Worm (Caenorhabditis elegans): ENCODE results near the gene C26E6.12.

C26E6.12 gene

DNA sequence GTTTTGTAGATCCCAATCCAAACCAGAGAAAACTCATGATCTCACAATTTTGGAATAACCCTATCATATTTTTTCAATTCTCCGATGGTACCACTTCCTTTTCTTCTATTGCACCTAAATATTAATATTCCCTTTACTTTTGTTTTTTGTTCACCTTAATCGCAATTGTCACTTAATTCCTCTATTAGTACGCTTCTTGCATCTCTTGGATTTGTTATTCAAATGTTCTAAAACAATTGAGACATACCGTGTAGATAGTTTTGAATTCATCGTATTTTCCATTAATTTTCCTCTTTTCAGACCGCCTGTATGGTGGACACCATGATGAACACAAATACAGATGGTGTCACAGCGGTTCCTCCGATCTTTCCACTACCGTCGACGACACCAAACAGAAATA lies 19.8 kb upstream of the C26E6.12 start, which contains the start of gene flh-2:
flh-2 (plus strand) TSS at position 301 of the 400 bp plus-strand sequence.
- TF ChIP-seq sptf-1 (tag; optimal IDR thresholded peaks at IDR 0.05), result no peak
- TF ChIP-seq F16B12.6 (tag; optimal IDR thresholded peaks at IDR 0.05), result no peak
- TF ChIP-seq nhr-90 (tag; optimal IDR thresholded peaks at IDR 0.05; ENCODE audit: poor library complexity), result no peak
- TF ChIP-seq ztf-11 (tag; optimal IDR thresholded peaks at IDR 0.05), result no peak
- no peak for TF ChIP-seq zip-4 (GFP tag; optimal IDR thresholded peaks at IDR 0.05)
- TF ChIP-seq nhr-20 (tag; optimal IDR thresholded peaks at IDR 0.05), result no peak
- TF ChIP-seq dpl-1 (GFP tag; optimal IDR thresholded peaks at IDR 0.05), result no peak
- no peak for TF ChIP-seq mdl-1 (tag; optimal IDR thresholded peaks at IDR 0.05)
- TF ChIP-seq lin-35 (GFP tag; optimal IDR thresholded peaks at IDR 0.05), result no peak
- TF ChIP-seq ces-1 (GFP tag; optimal IDR thresholded peaks at IDR 0.05), result no peak
- TF ChIP-seq ceh-88 (GFP tag; IDR thresholded peaks at IDR 0.05), result no peak
- TF ChIP-seq rnt-1 (tag; optimal IDR thresholded peaks at IDR 0.05), result no peak
- TF ChIP-seq unc-30 (tag; optimal IDR thresholded peaks at IDR 0.05), result no peak
- no peak for TF ChIP-seq egl-13 (tag; optimal IDR thresholded peaks at IDR 0.05)
- TF ChIP-seq ets-5 (GFP tag; IDR thresholded peaks at IDR 0.05), result no peak
- no peak for TF ChIP-seq efl-1 (optimal IDR thresholded peaks at IDR 0.05)
- no peak for TF ChIP-seq efl-1 (GFP tag; optimal IDR thresholded peaks at IDR 0.05 in 1 of 2)
- TF ChIP-seq elt-2 (tag; optimal IDR thresholded peaks at IDR 0.05), result no peak
- TF ChIP-seq lin-14 (GFP tag; optimal IDR thresholded peaks at IDR 0.05), result no peak

DNA sequence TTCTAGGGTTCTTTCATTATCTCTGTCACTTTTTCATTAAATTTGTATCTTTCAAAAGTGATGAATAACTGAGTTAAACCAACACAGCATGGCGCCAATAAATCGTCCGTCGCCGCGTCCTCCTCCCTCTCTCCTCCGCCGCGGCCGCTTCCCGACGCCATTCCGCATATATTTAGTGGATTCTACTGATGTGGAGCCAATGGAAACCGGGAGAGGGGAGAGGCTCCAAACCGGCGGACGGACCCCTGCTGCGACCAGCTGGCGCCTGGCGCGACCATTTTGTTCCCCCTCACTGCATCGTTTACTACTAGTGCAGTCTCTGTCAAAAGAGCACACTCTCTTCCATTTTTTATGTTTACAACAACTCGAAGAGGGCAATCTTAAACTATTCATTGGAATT lies 19.2 kb upstream of the C26E6.12 start:
- TF ChIP-seq unc-62 (GFP tag; optimal IDR thresholded peaks at IDR 0.05), result no peak
- TF ChIP-seq ztf-11 (tag; optimal IDR thresholded peaks at IDR 0.05), result no peak
- TF ChIP-seq unc-30 (tag; optimal IDR thresholded peaks at IDR 0.05), result no peak
- no peak for TF ChIP-seq zag-1 (tag; optimal IDR thresholded peaks at IDR 0.05)
- no peak for TF ChIP-seq sup-37 (GFP tag; optimal IDR thresholded peaks at IDR 0.05)
- TF ChIP-seq ets-5 (GFP tag; IDR thresholded peaks at IDR 0.05), result no peak
- TF ChIP-seq lin-15B (tag; optimal IDR thresholded peaks at IDR 0.05), result no peak
- no peak for TF ChIP-seq blmp-1 (tag; optimal IDR thresholded peaks at IDR 0.05)
- no peak for TF ChIP-seq vab-15 (tag; optimal IDR thresholded peaks at IDR 0.05)

DNA sequence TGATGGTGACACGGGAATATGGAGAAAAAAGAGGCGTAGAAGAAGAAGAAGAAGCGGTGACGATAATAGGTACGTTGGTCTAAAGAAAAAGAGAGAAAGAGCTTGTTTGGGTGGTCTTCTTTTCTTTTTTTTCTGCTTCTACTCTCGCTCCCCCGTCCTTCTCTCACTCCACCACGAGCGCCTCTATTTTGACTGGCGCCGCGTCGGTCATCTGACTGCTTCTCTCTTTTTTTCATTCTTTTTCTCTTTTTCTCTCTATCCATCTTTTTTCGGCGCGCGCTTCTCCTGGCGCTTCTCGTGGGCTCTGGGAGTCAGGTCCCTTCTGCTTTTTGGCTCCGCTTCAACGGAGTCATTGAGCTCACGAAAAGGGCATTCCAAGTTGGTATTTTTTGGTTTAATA lies 18.3 kb upstream of the C26E6.12 start:
- TF ChIP-seq lin-39 (tag; optimal IDR thresholded peaks at IDR 0.05) (no peak), ceh-63 (GFP tag; optimal IDR thresholded peaks at IDR 0.05) (no peak), unc-130 (tag; optimal IDR thresholded peaks at IDR 0.05) (no peak), unc-86 (tag; optimal IDR thresholded peaks at IDR 0.05) (peak; percentile 49), ceh-90 (tag; optimal IDR thresholded peaks at IDR 0.05) (no peak), lin-14 (GFP tag; optimal IDR thresholded peaks at IDR 0.05) (peak; percentile 89), fkh-8 (tag; optimal IDR thresholded peaks at IDR 0.05) (peak; percentile 77), ceh-82 (tag; optimal IDR thresholded peaks at IDR 0.05) (peak in 2 of 3 experiments; percentile 22 to 47), ceh-88 (GFP tag; IDR thresholded peaks at IDR 0.05) (no peak), pqm-1 (tag; optimal IDR thresholded peaks at IDR 0.05) (no peak), nhr-47 (tag; optimal IDR thresholded peaks at IDR 0.05) (peak; percentile 47), sup-37 (GFP tag; optimal IDR thresholded peaks at IDR 0.05) (no peak), efl-3 (GFP tag; optimal IDR thresholded peaks at IDR 0.05) (no peak), snu-23 (GFP tag; optimal IDR thresholded peaks at IDR 0.05) (peak; percentile 57), tlp-1 (tag; optimal IDR thresholded peaks at IDR 0.05) (no peak), nhr-237 (tag; optimal IDR thresholded peaks at IDR 0.05) (no peak), snpc-4 (tag; optimal IDR thresholded peaks at IDR 0.05) (peak; percentile 15), xbp-1 (tag; optimal IDR thresholded peaks at IDR 0.05) (peak; percentile 16), tbx-2 (tag; optimal IDR thresholded peaks at IDR 0.05) (peak; percentile 32), pag-3 (tag; optimal IDR thresholded peaks at IDR 0.05; ENCODE audit: borderline replicate concordance, insufficient read depth) (no peak), fos-1 (tag; optimal IDR thresholded peaks at IDR 0.05) (no peak), swsn-7 (tag; optimal IDR thresholded peaks at IDR 0.05) (peak; percentile 44), mep-1 (tag; optimal IDR thresholded peaks at IDR 0.05) (peak; percentile 43), ceh-8 (GFP tag; optimal IDR thresholded peaks at IDR 0.05) (no peak), mdl-1 (tag; optimal IDR thresholded peaks at IDR 0.05) (peak in 1 of 2 experiments; percentile 19), ztf-11 (tag; optimal IDR thresholded peaks at IDR 0.05) (no peak), lin-35 (GFP tag; optimal IDR thresholded peaks at IDR 0.05) (peak; percentile 36 to 56), egl-27 (tag; optimal IDR thresholded peaks at IDR 0.05) (no peak), nhr-20 (tag; optimal IDR thresholded peaks at IDR 0.05) (peak; percentile 27), lsy-2 (tag; optimal IDR thresholded peaks at IDR 0.05) (peak; percentile 25 to 57), C04F5.9 (tag; optimal IDR thresholded peaks at IDR 0.05) (no peak), nhr-28 (tag; optimal IDR thresholded peaks at IDR 0.05) (no peak)

Data from whole organism, L1 larva.